Fruit fly (Drosophila melanogaster): ENCODE measurements around the gene Fit1.
A peak's percentile ranks its signal among the peaks of the same experiment; 100 is the strongest.

The Fit1 gene

dm6 chr3L:4122185-4122767, 18.9 kb downstream of the Fit1 start, which contains the start of gene Chd64 (continued):
- TF ChIP-seq CG10979 (tag; optimal IDR thresholded peaks at IDR 0.05) (peak; percentile 13), jing (GFP tag; optimal IDR thresholded peaks at IDR 0.05) (no peak), ERR (GFP tag; optimal IDR thresholded peaks at IDR 0.05) (no peak), Taf1 (GFP tag; IDR thresholded peaks at IDR 0.05) (no peak), CG7556 (GFP tag; optimal IDR thresholded peaks at IDR 0.05) (peak; percentile 53), knrl (GFP tag; IDR thresholded peaks at IDR 0.05; ENCODE audit: partially characterized antibody) (no peak; the same call in 2 of the 3 replicates), slou (GFP tag; optimal IDR thresholded peaks at IDR 0.05) (no peak), CG4282 (GFP tag; optimal IDR thresholded peaks at IDR 0.05) (no peak), org-1 (GFP tag; optimal IDR thresholded peaks at IDR 0.05) (peak; percentile 27), CG33557 (GFP tag; optimal IDR thresholded peaks at IDR 0.05) (no peak), CG4424 (GFP tag; optimal IDR thresholded peaks at IDR 0.05) (no peak), HLH54F (GFP tag; optimal IDR thresholded peaks at IDR 0.05) (no peak), esg (GFP tag; conservative IDR thresholded peaks at IDR 0.05) (no peak), CG8478 (optimal IDR thresholded peaks at IDR 0.05) (no peak), eve (GFP tag; optimal IDR thresholded peaks at IDR 0.05) (peak in 1 of 2 experiments; percentile 86), stwl (tag; optimal IDR thresholded peaks at IDR 0.05) (peak; percentile 74), CG15073 (GFP tag; optimal IDR thresholded peaks at IDR 0.05) (no peak), unpg (GFP tag; optimal IDR thresholded peaks at IDR 0.05) (peak; percentile 45), sim (GFP tag; IDR thresholded peaks at IDR 0.05) (no peak), sqz (GFP tag; optimal IDR thresholded peaks at IDR 0.05) (no peak), zfh1 (GFP tag; IDR thresholded peaks at IDR 0.05) (no peak), Oli (tag; optimal IDR thresholded peaks at IDR 0.05) (no peak), Med (GFP tag) (peak; percentile 94), ranshi (GFP tag; IDR thresholded peaks at IDR 0.05) (no peak), sd (tag; optimal IDR thresholded peaks at IDR 0.05) (peak; percentile 94), CG7963 (GFP tag; IDR thresholded peaks at IDR 0.05; ENCODE audit: partially characterized antibody) (no peak), B-H2 (GFP tag; optimal IDR thresholded peaks at IDR 0.05) (peak; percentile 75), CG18476 (GFP tag; optimal IDR thresholded peaks at IDR 0.05) (peak; percentile 6), CG3995 (GFP tag; optimal IDR thresholded peaks at IDR 0.05) (no peak), CG12391 (tag; optimal IDR thresholded peaks at IDR 0.05) (no peak), so (GFP tag; IDR thresholded peaks at IDR 0.05) (peak; percentile 15; the same call in 1 of the 3 replicates), CG15601 (tag; optimal IDR thresholded peaks at IDR 0.05) (peak; percentile 32), CG12942 (GFP tag; optimal IDR thresholded peaks at IDR 0.05) (no peak), Hr39 (optimal IDR thresholded peaks at IDR 0.05) (no peak), CG12155 (GFP tag; optimal IDR thresholded peaks at IDR 0.05) (peak; percentile 25), pan (optimal IDR thresholded peaks at IDR 0.05) (no peak), pan (GFP tag; optimal IDR thresholded peaks at IDR 0.05 in 1 of 2, IDR thresholded peaks at IDR 0.05 in 1 of 2) (no peak), sna (GFP tag; IDR thresholded peaks at IDR 0.05; ENCODE audit: partially characterized antibody) (peak; percentile 68), Xrp1 (GFP tag; IDR thresholded peaks at IDR 0.05) (peak; percentile 11; the same call in 1 of the 2 replicates), CG6175 (GFP tag; IDR thresholded peaks at IDR 0.05) (no peak), fd96Cb (tag; optimal IDR thresholded peaks at IDR 0.05) (no peak), MESR4 (GFP tag; optimal IDR thresholded peaks at IDR 0.05) (peak; percentile 10), slbo (GFP tag; IDR thresholded peaks at IDR 0.05) (peak; percentile 36), Dp (GFP tag; optimal IDR thresholded peaks at IDR 0.05) (peak; percentile 23), CG9817 (tag; optimal IDR thresholded peaks at IDR 0.05) (no peak), CG14050 (GFP tag; IDR thresholded peaks at IDR 0.05) (no peak; the same call in 2 of the 3 replicates), CG34422 (GFP tag; IDR thresholded peaks at IDR 0.05) (peak; percentile 60; the same call in 1 of the 3 replicates), ara (GFP tag; IDR thresholded peaks at IDR 0.05) (no peak), Neu2 (GFP tag; optimal IDR thresholded peaks at IDR 0.05; ENCODE audit: borderline replicate concordance) (no peak), Oaz (GFP tag; IDR thresholded peaks at IDR 0.05) (no peak), CG9609 (GFP tag; optimal IDR thresholded peaks at IDR 0.05) (no peak), rib (GFP tag; IDR thresholded peaks at IDR 0.05) (0 out of 2 replicates have a peak, but pooled peaks have one; percentile 9)
